Fruit fly (Drosophila melanogaster) whole organism, embryonic: Measurements from ENCODE around the gene kdn.

Source experiments
- CG10209 ChIP-seq: fragments of 200-800 bp; sonication (Bioruptor generic); optimal IDR thresholded peaks from 3 replicates; lab custom pipeline; 2017; ENCODE audit warnings: missing biosample characterization, mild to moderate bottlenecking, missing genetic modification characterization, missing genetic modification reagents
- CG11093 ChIP-seq: fragments of 200-800 bp; sonication (Bioruptor generic); IDR thresholded peaks from 3 replicates; pipeline ENCODE4 v1.3.6; 2022; ENCODE audit warnings: missing biosample characterization, missing genetic modification characterization
- CG11695 ChIP-seq: fragments of 200-800 bp; sonication (Bioruptor generic); IDR thresholded peaks from 3 replicates; pipeline ENCODE4 v1.3.6; 2022; ENCODE audit warnings: missing biosample characterization, missing genetic modification characterization
- CG11723 ChIP-seq: fragments of 200-800 bp; sonication (Bioruptor generic); optimal IDR thresholded peaks from 2 replicates; lab custom pipeline; 2017; ENCODE audit warnings: missing biosample characterization, mild to moderate bottlenecking, missing genetic modification characterization
- CG14710 ChIP-seq: fragments of 200-800 bp; sonication (Bioruptor generic); optimal IDR thresholded peaks from 3 replicates; lab custom pipeline; 2019; ENCODE audit warnings: missing biosample characterization, mild to moderate bottlenecking, missing genetic modification characterization, moderate library complexity
- CG15479 ChIP-seq: fragments of 200-800 bp; sonication (Bioruptor generic); optimal IDR thresholded peaks from 3 replicates; lab custom pipeline; 2019; ENCODE audit warnings: missing biosample characterization, mild to moderate bottlenecking, missing genetic modification characterization, moderate library complexity
- CG15696 ChIP-seq: fragments of 200-800 bp; sonication (Bioruptor generic); optimal IDR thresholded peaks from 2 replicates; lab custom pipeline; 2019; ENCODE audit warnings: missing biosample characterization, mild to moderate bottlenecking, missing genetic modification characterization, moderate library complexity
- CG1792 ChIP-seq: fragments of 200-800 bp; sonication (Bioruptor generic); optimal IDR thresholded peaks from 2 replicates; lab custom pipeline; 2016; ENCODE audit warnings: missing biosample characterization, missing genetic modification characterization
- CG1832 ChIP-seq: fragments of 200-800 bp; sonication (Bioruptor generic); optimal IDR thresholded peaks from 2 replicates; lab custom pipeline; 2017; ENCODE audit warnings: missing biosample characterization, mild to moderate bottlenecking, missing genetic modification characterization, inconsistent platforms
- CG2116 ChIP-seq: fragments of 200-800 bp; sonication (Bioruptor generic); optimal IDR thresholded peaks from 3 replicates; lab custom pipeline; 2018; ENCODE audit warnings: missing biosample characterization, mild to moderate bottlenecking, missing genetic modification characterization
- CG31224 ChIP-seq: fragments of 200-800 bp; sonication (Bioruptor generic); IDR thresholded peaks from 2 replicates; pipeline ENCODE4 v1.3.6; 2022; ENCODE audit warnings: missing biosample characterization, missing genetic modification characterization
- CG32532 ChIP-seq: fragments of 200-800 bp; sonication (Bioruptor generic); IDR thresholded peaks from 2 replicates; pipeline ENCODE4 v1.3.6; 2022; ENCODE audit warnings: missing biosample characterization, missing genetic modification characterization
- CG4282 ChIP-seq: fragments of 200-800 bp; sonication (Bioruptor generic); optimal IDR thresholded peaks from 2 replicates; lab custom pipeline; 2016; ENCODE audit warnings: missing biosample characterization, missing genetic modification characterization
- CG4328 ChIP-seq: fragments of 200-800 bp; sonication (Bioruptor generic); optimal IDR thresholded peaks from 3 replicates; lab custom pipeline; 2017; ENCODE audit warnings: missing biosample characterization, missing genetic modification reagents, missing genetic modification characterization
- CG4404 ChIP-seq: fragments of 200-800 bp; sonication (Bioruptor generic); IDR thresholded peaks from 2 replicates; pipeline ENCODE4 v1.3.6; 2022; ENCODE audit warnings: missing biosample characterization, missing genetic modification characterization
- CG6175 ChIP-seq: fragments of 200-800 bp; sonication (Bioruptor generic); IDR thresholded peaks from 3 replicates; pipeline ENCODE4 v1.3.6; 2022; ENCODE audit warnings: missing biosample characterization, missing genetic modification characterization
- CG7928 ChIP-seq: fragments of 200-800 bp; sonication (Bioruptor generic); optimal IDR thresholded peaks from 2 replicates; lab custom pipeline; 2017; ENCODE audit warnings: missing biosample characterization, mild to moderate bottlenecking, missing genetic modification characterization
- CG7987 ChIP-seq: fragments of 200-800 bp; sonication (Bioruptor generic); optimal IDR thresholded peaks from 2 replicates; lab custom pipeline; 2018; ENCODE audit warnings: missing biosample characterization, mild to moderate bottlenecking, missing genetic modification characterization, moderate library complexity
- CG8359 ChIP-seq: fragments of 200-800 bp; sonication (Bioruptor generic); optimal IDR thresholded peaks from 2 replicates; lab custom pipeline; 2017; ENCODE audit warnings: missing biosample characterization, mild to moderate bottlenecking, missing genetic modification characterization, borderline replicate concordance
- CG9727 ChIP-seq: fragments of 200-800 bp; sonication (Bioruptor generic); optimal IDR thresholded peaks from 3 replicates; lab custom pipeline; 2017; ENCODE audit warnings: missing biosample characterization, mild to moderate bottlenecking, missing genetic modification characterization
- D19B ChIP-seq: fragments of 200-800 bp; sonication (Bioruptor generic); optimal IDR thresholded peaks from 2 replicates; lab custom pipeline; 2017; ENCODE audit warnings: missing biosample characterization, mild to moderate bottlenecking, missing genetic modification characterization
- Dbx ChIP-seq: fragments of 200-800 bp; sonication (Bioruptor generic); IDR thresholded peaks from 3 replicates; pipeline ENCODE4 v1.3.6; 2022; ENCODE audit warnings: missing biosample characterization, missing genetic modification characterization
- Dip3 ChIP-seq: fragments of 200-800 bp; sonication (Bioruptor generic); optimal IDR thresholded peaks from 3 replicates; lab custom pipeline; 2016; ENCODE audit warnings: missing biosample characterization, missing genetic modification characterization
- HLH54F ChIP-seq: fragments of 200-800 bp; sonication (Bioruptor generic); optimal IDR thresholded peaks from 3 replicates; lab custom pipeline; 2016; ENCODE audit warnings: missing biosample characterization, missing genetic modification characterization
- HmgD ChIP-seq: fragments of 200-800 bp; sonication (Bioruptor generic); optimal IDR thresholded peaks from 3 replicates; lab custom pipeline; 2016; ENCODE audit warnings: missing biosample characterization, missing genetic modification characterization
- Hr39 ChIP-seq: fragments of >200 bp; optimal IDR thresholded peaks from 2 replicates; lab custom pipeline; 2017
- Kr ChIP-seq: fragments of 200-800 bp; sonication (Bioruptor generic); optimal IDR thresholded peaks from 2 replicates; lab custom pipeline; 2017; ENCODE audit warnings: missing biosample characterization, mild to moderate bottlenecking, missing genetic modification characterization
- NC2β ChIP-seq: fragments of 200-800 bp; sonication (Bioruptor generic); optimal IDR thresholded peaks from 2 replicates; lab custom pipeline; 2016; ENCODE audit warnings: missing biosample characterization, missing genetic modification characterization
- Nf-YC ChIP-seq: fragments of 200-800 bp; optimal IDR thresholded peaks from 3 replicates; lab custom pipeline; 2019; ENCODE audit warnings: missing biosample characterization, mild to moderate bottlenecking, missing genetic modification characterization, moderate library complexity
- Vsx1 ChIP-seq: fragments of 200-800 bp; sonication (Bioruptor generic); optimal IDR thresholded peaks from 2 replicates; lab custom pipeline; 2017; ENCODE audit warnings: missing biosample characterization, mild to moderate bottlenecking, missing genetic modification characterization, missing genetic modification reagents
- abd-A ChIP-seq: fragments of 200-800 bp; sonication (Bioruptor generic); optimal IDR thresholded peaks from 3 replicates; lab custom pipeline; 2019; ENCODE audit warnings: missing biosample characterization, mild to moderate bottlenecking, missing genetic modification characterization, moderate library complexity
- aop ChIP-seq: fragments of 200-800 bp; sonication (Bioruptor generic); IDR thresholded peaks from 2 replicates; pipeline ENCODE4 v1.3.6; 2022; ENCODE audit warnings: missing biosample characterization, missing genetic modification characterization
- br ChIP-seq: fragments of >200 bp; optimal IDR thresholded peaks from 2 replicates; lab custom pipeline; 2017
- chn ChIP-seq: fragments of 200-800 bp; sonication (Bioruptor generic); optimal IDR thresholded peaks from 2 replicates; lab custom pipeline; 2016; ENCODE audit warnings: missing biosample characterization, missing genetic modification characterization
- dmrt11E ChIP-seq: fragments of 200-800 bp; sonication (Bioruptor generic); optimal IDR thresholded peaks from 3 replicates; lab custom pipeline; 2018; ENCODE audit warnings: missing biosample characterization, mild to moderate bottlenecking, missing genetic modification characterization, moderate library complexity
- eyg ChIP-seq: fragments of 200-800 bp; sonication (Bioruptor generic); optimal IDR thresholded peaks from 3 replicates; lab custom pipeline; 2016; ENCODE audit warnings: missing biosample characterization, missing genetic modification characterization
- insv ChIP-seq, 2 experiments: fragments of 200-800 bp; sonication (Bioruptor generic); optimal IDR thresholded peaks; 3 replicates each; lab custom pipeline; 2016 to 2018; ENCODE audit warnings: missing biosample characterization in 2 of 2, missing genetic modification characterization in 2 of 2
- jumu ChIP-seq: fragments of 200-800 bp; sonication (Bioruptor generic); optimal IDR thresholded peaks from 3 replicates; lab custom pipeline; 2016; ENCODE audit warnings: missing biosample characterization, missing genetic modification characterization
- lilli ChIP-seq: fragments of 200-800 bp; sonication (Bioruptor generic); optimal IDR thresholded peaks from 3 replicates; lab custom pipeline; 2016; ENCODE audit warnings: missing biosample characterization, missing genetic modification characterization
- lmd ChIP-seq: fragments of 200-800 bp; sonication (Bioruptor generic); IDR thresholded peaks from 2 replicates; pipeline ENCODE4 v1.3.6; 2022; ENCODE audit warnings: missing biosample characterization, missing genetic modification characterization
- nerfin-2 ChIP-seq: fragments of 200-800 bp; sonication (Bioruptor generic); IDR thresholded peaks from 2 replicates; pipeline ENCODE4 v1.3.6; 2022; ENCODE audit warnings: missing biosample characterization, missing genetic modification characterization; ENCODE audit not compliant: partially characterized antibody
- nmo ChIP-seq: fragments of 200-800 bp; sonication (Bioruptor generic); optimal IDR thresholded peaks from 2 replicates; lab custom pipeline; 2018; ENCODE audit warnings: missing biosample characterization, mild to moderate bottlenecking, missing genetic modification characterization, moderate library complexity
- p53 ChIP-seq: fragments of 200-800 bp; sonication (Bioruptor generic); optimal IDR thresholded peaks from 2 replicates; lab custom pipeline; 2016; ENCODE audit warnings: missing biosample characterization, missing genetic modification characterization
- pros ChIP-seq: fragments of 200-800 bp; sonication (Bioruptor generic); optimal IDR thresholded peaks from 3 replicates; lab custom pipeline; 2019; ENCODE audit warnings: missing biosample characterization, mild to moderate bottlenecking, missing genetic modification characterization, moderate library complexity
- ro ChIP-seq: fragments of 200-800 bp; sonication (Bioruptor generic); IDR thresholded peaks from 2 replicates; pipeline ENCODE4 v1.3.6; 2022; ENCODE audit warnings: missing biosample characterization, missing genetic modification characterization
- run ChIP-seq: fragments of 200-800 bp; sonication (Bioruptor generic); optimal IDR thresholded peaks from 3 replicates; lab custom pipeline; 2018; ENCODE audit warnings: missing biosample characterization, mild to moderate bottlenecking, missing genetic modification characterization
- sens-2 ChIP-seq: fragments of 200-800 bp; sonication (Bioruptor generic); IDR thresholded peaks from 2 replicates; pipeline ENCODE4 v1.3.6; 2022; ENCODE audit warnings: missing biosample characterization, missing genetic modification characterization
- slp2 ChIP-seq: fragments of 200-800 bp; sonication (Bioruptor generic); optimal IDR thresholded peaks from 2 replicates; lab custom pipeline; 2016; ENCODE audit warnings: missing biosample characterization, missing genetic modification characterization
- stc ChIP-seq: fragments of 200-800 bp; sonication (Bioruptor generic); IDR thresholded peaks from 2 replicates; pipeline ENCODE4 v1.3.6; 2022; ENCODE audit warnings: missing biosample characterization, missing genetic modification characterization
- twi ChIP-seq: fragments of 200-800 bp; optimal IDR thresholded peaks from 2 replicates; lab custom pipeline; 2019; ENCODE audit warnings: missing biosample characterization, mild to moderate bottlenecking, missing genetic modification characterization, moderate library complexity
- zen ChIP-seq: fragments of 200-800 bp; sonication (Bioruptor generic); optimal IDR thresholded peaks from 3 replicates; lab custom pipeline; 2018; ENCODE audit warnings: missing biosample characterization, mild to moderate bottlenecking, missing genetic modification characterization, moderate library complexity

The kdn gene

DNA sequence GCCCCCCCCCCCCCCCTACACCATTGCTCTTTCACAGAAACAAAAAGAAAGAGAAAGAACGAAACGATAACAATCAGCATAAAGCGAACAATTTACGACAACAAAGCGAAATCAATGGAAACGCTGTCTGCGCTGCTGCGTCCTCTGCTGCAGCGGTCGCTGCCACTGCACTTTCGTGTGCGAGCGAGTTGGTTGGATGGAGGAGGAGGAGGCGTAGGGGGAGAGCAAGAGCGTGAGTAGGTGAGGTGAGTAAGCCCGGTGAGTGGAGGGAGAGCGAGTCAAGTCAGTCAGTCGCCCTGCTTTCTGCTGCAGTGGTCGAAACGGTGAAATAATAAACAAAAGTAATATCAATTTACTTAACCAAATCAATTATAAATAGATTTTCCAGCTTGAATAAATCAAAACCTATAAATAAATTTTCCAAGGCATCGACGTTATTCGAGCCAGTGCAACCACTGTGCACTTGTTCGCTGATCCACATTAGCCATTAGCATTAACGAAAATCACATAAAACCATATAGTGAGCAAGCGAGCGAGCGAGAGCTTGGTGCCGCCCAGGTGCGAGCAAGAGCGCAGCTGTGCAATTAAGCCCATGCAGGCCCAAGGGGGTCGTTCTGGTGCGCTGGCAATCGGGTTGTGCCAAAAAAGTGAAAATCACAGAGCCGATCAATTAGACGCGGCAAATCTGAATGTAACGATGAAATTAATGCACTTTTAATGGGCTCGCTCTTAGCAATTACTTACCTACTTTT lies 6.5 kb upstream of the kdn start (continued):
- TF ChIP-seq zen (tag; lab: Kevin White, UChicago), result no peak
- no peak for TF ChIP-seq slp2 (GFP tag; lab: Kevin White, UChicago)
- TF ChIP-seq insv (GFP tag; optimal IDR thresholded peaks at IDR 0.05; lab: Kevin White, UChicago), result no peak
- no peak for TF ChIP-seq CG4404 (GFP tag; lab: Robert Waterston, UW)
- no peak for TF ChIP-seq Vsx1 (GFP tag; lab: Kevin White, UChicago)
- no peak for TF ChIP-seq Dbx
- TF ChIP-seq sens-2 (GFP tag; lab: Robert Waterston, UW), result peak; percentile 57
- TF ChIP-seq Nf-YC (tag; lab: Kevin White, UChicago), result no peak
- TF ChIP-seq dmrt11E (tag; lab: Kevin White, UChicago), result no peak
- TF ChIP-seq CG2116 (GFP tag; lab: Kevin White, UChicago), result no peak
- no peak for TF ChIP-seq CG4282 (GFP tag; lab: Kevin White, UChicago)
- TF ChIP-seq lilli, result no peak
- TF ChIP-seq Hr39 (lab: Kevin White, UChicago), result no peak
- TF ChIP-seq p53, result no peak
- no peak for TF ChIP-seq Dip3 (GFP tag; lab: Kevin White, UChicago)
- TF ChIP-seq CG31224, result no peak
- TF ChIP-seq stc (GFP tag; lab: Robert Waterston, UW), result peak; percentile 76
- no peak for TF ChIP-seq eyg (GFP tag; lab: Kevin White, UChicago)
- TF ChIP-seq run (tag; lab: Kevin White, UChicago), result no peak
- peak; percentile 2; the same call in 1 of the 2 replicates for TF ChIP-seq aop (GFP tag; lab: Robert Waterston, UW)
- TF ChIP-seq HLH54F, result no peak
- no peak for TF ChIP-seq pros (GFP tag; lab: Kevin White, UChicago)
- TF ChIP-seq jumu (GFP tag; lab: Kevin White, UChicago), result no peak
- TF ChIP-seq br (lab: Kevin White, UChicago), result no peak
- TF ChIP-seq CG11723, result no peak
- no peak for TF ChIP-seq CG7987 (GFP tag; lab: Kevin White, UChicago)
- no peak for TF ChIP-seq CG15479 (GFP tag; lab: Kevin White, UChicago)
- no peak for TF ChIP-seq CG1792
- TF ChIP-seq twi (tag; lab: Kevin White, UChicago), result no peak
- TF ChIP-seq CG9727 (GFP tag; lab: Kevin White, UChicago), result no peak
- TF ChIP-seq CG6175 (GFP tag; lab: Robert Waterston, UW), result no peak
- TF ChIP-seq CG10209 (GFP tag; lab: Kevin White, UChicago), result peak; percentile 10
- TF ChIP-seq CG11695 (GFP tag; lab: Robert Waterston, UW), result peak; percentile 44; the same call in 1 of the 3 replicates
- no peak for TF ChIP-seq CG1832
- TF ChIP-seq ro (GFP tag; lab: Robert Waterston, UW), result peak; percentile 34; the same call in 1 of the 2 replicates
- no peak for TF ChIP-seq CG8359 (GFP tag; lab: Kevin White, UChicago)
- TF ChIP-seq Kr (GFP tag; lab: Kevin White, UChicago), result no peak
- peak; percentile 5 for TF ChIP-seq nmo (GFP tag; lab: Kevin White, UChicago)
- no peak for TF ChIP-seq HmgD (GFP tag; lab: Kevin White, UChicago)
- peak; percentile 46; the same call in 1 of the 2 replicates for TF ChIP-seq lmd (GFP tag; lab: Robert Waterston, UW)
- no peak for TF ChIP-seq NC2β (GFP tag; lab: Kevin White, UChicago)
- TF ChIP-seq CG32532 (GFP tag; lab: Robert Waterston, UW), result no peak
- TF ChIP-seq chn (GFP tag; lab: Kevin White, UChicago), result peak; percentile 7
- TF ChIP-seq abd-A, result peak; percentile 49
- TF ChIP-seq CG7928 (GFP tag; lab: Kevin White, UChicago), result no peak
- TF ChIP-seq CG4328 (GFP tag; lab: Kevin White, UChicago), result no peak
- TF ChIP-seq CG11093 (GFP tag; lab: Robert Waterston, UW), result 0 out of 3 replicates have a peak, but pooled peaks have one; percentile 13
- TF ChIP-seq D19B (GFP tag; lab: Kevin White, UChicago), result no peak
- TF ChIP-seq CG15696 (tag; lab: Kevin White, UChicago), result no peak
- TF ChIP-seq CG14710 (tag; lab: Kevin White, UChicago), result no peak
- no peak for TF ChIP-seq nerfin-2
